Fruit fly (Drosophila melanogaster) whole organism, embryonic: ENCODE results near the gene Tomosyn.

Experiments used
- B-H1 ChIP-seq: fragments of 200-800 bp; sonication (Bioruptor generic); IDR thresholded peaks from 3 replicates; pipeline ENCODE4 v1.3.6; 2022; ENCODE audit warnings: missing biosample characterization, missing genetic modification characterization
- CG10147 ChIP-seq: fragments of 200-800 bp; sonication (Bioruptor generic); optimal IDR thresholded peaks from 2 replicates; lab custom pipeline; 2019; ENCODE audit warnings: missing biosample characterization, mild to moderate bottlenecking, missing genetic modification characterization, moderate library complexity
- CG1024 ChIP-seq: fragments of 200-800 bp; sonication (Bioruptor generic); IDR thresholded peaks from 2 replicates; pipeline ENCODE4 v1.3.6; 2022; ENCODE audit warnings: missing biosample characterization, missing genetic modification characterization
- CG10366 ChIP-seq: fragments of 200-800 bp; sonication (Bioruptor generic); IDR thresholded peaks from 2 replicates; pipeline ENCODE4 v1.3.6; 2022; ENCODE audit warnings: missing biosample characterization, missing genetic modification characterization
- CG10543 ChIP-seq: fragments of 200-800 bp; sonication (Bioruptor generic); optimal IDR thresholded peaks from 3 replicates; lab custom pipeline; 2017; ENCODE audit warnings: missing biosample characterization, mild to moderate bottlenecking, missing genetic modification characterization, moderate library complexity
- CG11456 ChIP-seq: fragments of 200-800 bp; sonication (Bioruptor generic); IDR thresholded peaks from 3 replicates; pipeline ENCODE4 v1.3.6; 2022; ENCODE audit warnings: missing biosample characterization, missing genetic modification characterization
- CG11560 ChIP-seq: fragments of 200-800 bp; sonication (Bioruptor generic); IDR thresholded peaks from 3 replicates; pipeline ENCODE4 v1.3.6; 2022; ENCODE audit warnings: missing biosample characterization, missing genetic modification characterization
- CG12391 ChIP-seq: fragments of 200-800 bp; sonication (Bioruptor generic); optimal IDR thresholded peaks from 3 replicates; lab custom pipeline; 2018; ENCODE audit warnings: missing biosample characterization, mild to moderate bottlenecking, missing genetic modification characterization, moderate library complexity
- CG15011 ChIP-seq: fragments of 200-800 bp; sonication (Bioruptor generic); optimal IDR thresholded peaks from 3 replicates; lab custom pipeline; 2018; ENCODE audit warnings: missing biosample characterization, mild to moderate bottlenecking, missing genetic modification characterization
- CG17328 ChIP-seq: fragments of 200-800 bp; sonication (Bioruptor generic); IDR thresholded peaks from 2 replicates; pipeline ENCODE4 v1.3.6; 2022; ENCODE audit warnings: missing biosample characterization, missing genetic modification characterization
- CG17385 ChIP-seq: fragments of 200-800 bp; sonication (Bioruptor generic); optimal IDR thresholded peaks from 3 replicates; lab custom pipeline; 2018; ENCODE audit warnings: missing biosample characterization, mild to moderate bottlenecking, missing genetic modification characterization
- CG17568 ChIP-seq: fragments of 200-800 bp; sonication (Bioruptor generic); optimal IDR thresholded peaks from 2 replicates; lab custom pipeline; 2018; ENCODE audit warnings: missing biosample characterization, mild to moderate bottlenecking, missing genetic modification characterization, moderate library complexity
- CG17612 ChIP-seq: fragments of 200-800 bp; sonication (Bioruptor generic); IDR thresholded peaks from 2 replicates; pipeline ENCODE4 v1.3.6; 2022; ENCODE audit warnings: missing biosample characterization, missing genetic modification characterization
- CG18011 ChIP-seq: fragments of 200-800 bp; sonication (Bioruptor generic); optimal IDR thresholded peaks from 2 replicates; lab custom pipeline; 2017; ENCODE audit warnings: missing biosample characterization, missing genetic modification characterization, mild to moderate bottlenecking, moderate library complexity, missing genotype
- CG30020 ChIP-seq: fragments of 200-800 bp; optimal IDR thresholded peaks from 2 replicates; lab custom pipeline; 2019; ENCODE audit warnings: missing biosample characterization, mild to moderate bottlenecking, missing genetic modification characterization, moderate library complexity
- CG31441 ChIP-seq: fragments of 200-800 bp; sonication (Bioruptor generic); IDR thresholded peaks from 2 replicates; pipeline ENCODE4 v1.3.6; 2022; ENCODE audit warnings: missing biosample characterization, missing genetic modification characterization
- CG33213 ChIP-seq: fragments of 200-800 bp; sonication (Bioruptor generic); optimal IDR thresholded peaks from 3 replicates; lab custom pipeline; 2016; ENCODE audit warnings: missing biosample characterization, missing genetic modification characterization
- CG7987 ChIP-seq: fragments of 200-800 bp; sonication (Bioruptor generic); optimal IDR thresholded peaks from 2 replicates; lab custom pipeline; 2018; ENCODE audit warnings: missing biosample characterization, mild to moderate bottlenecking, missing genetic modification characterization, moderate library complexity
- CG8924 ChIP-seq: fragments of 200-800 bp; optimal IDR thresholded peaks from 3 replicates; lab custom pipeline; 2019; ENCODE audit warnings: missing biosample characterization, mild to moderate bottlenecking, missing genetic modification characterization, moderate library complexity
- CG9876 ChIP-seq: fragments of 200-800 bp; sonication (Bioruptor generic); optimal IDR thresholded peaks from 2 replicates; lab custom pipeline; 2016; ENCODE audit warnings: missing biosample characterization, missing genetic modification characterization
- CHES-1-like ChIP-seq: fragments of 200-800 bp; sonication (Bioruptor generic); optimal IDR thresholded peaks from 2 replicates; lab custom pipeline; 2016; ENCODE audit warnings: missing biosample characterization, missing genetic modification characterization
- Deaf1 ChIP-seq: fragments of 200-800 bp; optimal IDR thresholded peaks from 3 replicates; lab custom pipeline; 2019; ENCODE audit warnings: missing biosample characterization, mild to moderate bottlenecking, missing genetic modification characterization, moderate library complexity
- Dip3 ChIP-seq: fragments of 200-800 bp; sonication (Bioruptor generic); optimal IDR thresholded peaks from 3 replicates; lab custom pipeline; 2016; ENCODE audit warnings: missing biosample characterization, missing genetic modification characterization
- Doc2 ChIP-seq: fragments of 200-800 bp; sonication (Bioruptor generic); IDR thresholded peaks from 2 replicates; pipeline ENCODE4 v1.3.6; 2022; ENCODE audit warnings: missing biosample characterization, missing genetic modification characterization
- Dref ChIP-seq: fragments of 200-800 bp; sonication (Bioruptor generic); IDR thresholded peaks from 2 replicates; pipeline ENCODE4 v1.3.6; 2022; ENCODE audit warnings: missing biosample characterization, missing genetic modification characterization
- Gsc ChIP-seq: fragments of 200-800 bp; sonication (Bioruptor generic); IDR thresholded peaks from 2 replicates; pipeline ENCODE4 v1.3.6; 2022; ENCODE audit warnings: missing biosample characterization, missing genetic modification characterization
- HLH3B ChIP-seq: fragments of 200-800 bp; sonication (Bioruptor generic); IDR thresholded peaks from 2 replicates; pipeline ENCODE4 v1.3.6; 2022; ENCODE audit warnings: missing biosample characterization, missing genetic modification characterization
- Opbp ChIP-seq: fragments of 200-800 bp; sonication (Bioruptor generic); IDR thresholded peaks from 3 replicates; pipeline ENCODE4 v1.3.6; 2022; ENCODE audit warnings: missing biosample characterization, missing genetic modification characterization; ENCODE audit not compliant: partially characterized antibody
- ab ChIP-seq: fragments of 200-800 bp; sonication (Bioruptor generic); optimal IDR thresholded peaks from 2 replicates; lab custom pipeline; 2016; ENCODE audit warnings: missing biosample characterization, missing genetic modification characterization
- ac ChIP-seq: fragments of 200-800 bp; sonication (Bioruptor generic); optimal IDR thresholded peaks from 3 replicates; lab custom pipeline; 2017; ENCODE audit warnings: missing biosample characterization, mild to moderate bottlenecking, missing genetic modification characterization
- ash1 ChIP-seq: fragments of 200-800 bp; sonication (Bioruptor generic); optimal IDR thresholded peaks from 2 replicates; lab custom pipeline; 2018; ENCODE audit warnings: missing biosample characterization, mild to moderate bottlenecking, missing genetic modification characterization
- bcd ChIP-seq: fragments of 200-800 bp; sonication (Bioruptor generic); optimal IDR thresholded peaks from 2 replicates; lab custom pipeline; 2017; ENCODE audit warnings: missing biosample characterization, mild to moderate bottlenecking, missing genetic modification characterization
- bowl ChIP-seq: fragments of 200-800 bp; sonication (Bioruptor generic); IDR thresholded peaks from 2 replicates; pipeline ENCODE4 v1.3.6; 2022; ENCODE audit warnings: missing biosample characterization, missing genetic modification characterization
- ci ChIP-seq: fragments of 200-800 bp; sonication (Bioruptor generic); IDR thresholded peaks from 3 replicates; pipeline ENCODE4 v1.3.6; 2022; ENCODE audit warnings: missing biosample characterization, missing genetic modification characterization
- crol ChIP-seq: fragments of 200-800 bp; sonication (Bioruptor generic); IDR thresholded peaks from 2 replicates; pipeline ENCODE4 v1.3.6; 2022; ENCODE audit warnings: missing biosample characterization, missing genetic modification characterization
- eve ChIP-seq, 2 experiments: fragments of >200 bp; optimal IDR thresholded peaks; 2 replicates each; lab custom pipeline; 2017; ENCODE audit warnings: missing biosample characterization in 2 of 2, missing genetic modification characterization in 2 of 2
- gsb ChIP-seq: fragments of 200-800 bp; sonication (Bioruptor generic); IDR thresholded peaks from 2 replicates; pipeline ENCODE4 v1.3.6; 2022; ENCODE audit warnings: missing biosample characterization, missing genetic modification characterization
- ind ChIP-seq: fragments of 200-800 bp; sonication (Bioruptor generic); optimal IDR thresholded peaks from 3 replicates; lab custom pipeline; 2016; ENCODE audit warnings: missing biosample characterization, missing genetic modification characterization
- insv ChIP-seq, 2 experiments: fragments of 200-800 bp; sonication (Bioruptor generic); optimal IDR thresholded peaks; 3 replicates each; lab custom pipeline; 2016 to 2018; ENCODE audit warnings: missing biosample characterization in 2 of 2, missing genetic modification characterization in 2 of 2
- jing ChIP-seq: fragments of 200-800 bp; sonication (Bioruptor generic); optimal IDR thresholded peaks from 2 replicates; lab custom pipeline; 2018; ENCODE audit warnings: missing biosample characterization, mild to moderate bottlenecking, missing genetic modification characterization
- kni ChIP-seq: fragments of 200-800 bp; sonication (Bioruptor generic); optimal IDR thresholded peaks from 3 replicates; lab custom pipeline; 2017; ENCODE audit warnings: mild to moderate bottlenecking, missing biosample characterization, missing genetic modification reagents, missing genetic modification characterization
- lilli ChIP-seq: fragments of 200-800 bp; sonication (Bioruptor generic); optimal IDR thresholded peaks from 3 replicates; lab custom pipeline; 2016; ENCODE audit warnings: missing biosample characterization, missing genetic modification characterization
- mam ChIP-seq: fragments of 200-800 bp; sonication (Bioruptor generic); optimal IDR thresholded peaks from 3 replicates; lab custom pipeline; 2016; ENCODE audit warnings: missing biosample characterization, missing genetic modification characterization
- nom ChIP-seq: fragments of 200-800 bp; sonication (Bioruptor generic); optimal IDR thresholded peaks from 2 replicates; lab custom pipeline; 2017; ENCODE audit warnings: missing biosample characterization, missing genetic modification characterization, mild to moderate bottlenecking, moderate library complexity, missing genetic modification reagents
- pfk ChIP-seq: fragments of 200-800 bp; sonication (Bioruptor generic); optimal IDR thresholded peaks from 2 replicates; lab custom pipeline; 2018; ENCODE audit warnings: missing biosample characterization, mild to moderate bottlenecking, missing genetic modification characterization, moderate library complexity
- phol ChIP-seq: fragments of 200-800 bp; sonication (Bioruptor generic); optimal IDR thresholded peaks from 3 replicates; lab custom pipeline; 2018; ENCODE audit warnings: missing biosample characterization, mild to moderate bottlenecking, missing genetic modification characterization, moderate library complexity
- scrt ChIP-seq: fragments of 200-800 bp; sonication (Bioruptor generic); optimal IDR thresholded peaks from 2 replicates; lab custom pipeline; 2018; ENCODE audit warnings: missing biosample characterization, mild to moderate bottlenecking, missing genetic modification characterization, moderate library complexity
- sima ChIP-seq: fragments of 200-800 bp; sonication (Bioruptor generic); optimal IDR thresholded peaks from 2 replicates; lab custom pipeline; 2016; ENCODE audit warnings: missing biosample characterization, missing genetic modification characterization
- sug ChIP-seq: fragments of 200-800 bp; optimal IDR thresholded peaks from 2 replicates; lab custom pipeline; 2019; ENCODE audit warnings: missing biosample characterization, mild to moderate bottlenecking, missing genetic modification characterization, moderate library complexity
- wek ChIP-seq: fragments of 200-800 bp; sonication (Bioruptor generic); optimal IDR thresholded peaks from 3 replicates; lab custom pipeline; 2018; ENCODE audit warnings: missing biosample characterization, mild to moderate bottlenecking, missing genetic modification characterization, moderate library complexity
- zfh2 ChIP-seq: fragments of 200-800 bp; sonication (Bioruptor generic); optimal IDR thresholded peaks from 2 replicates; lab custom pipeline; 2016; ENCODE audit warnings: missing biosample characterization, missing genetic modification characterization

Gene Tomosyn

dm6 chrX:12663464-12663938 is 32.1 kb downstream of the Tomosyn start (continued):
- TF ChIP-seq Opbp (GFP tag; lab: Robert Waterston, UW) (0 out of 3 replicates have a peak, but pooled peaks have one; percentile 17), CG10147 (GFP tag; lab: Kevin White, UChicago) (no peak), nom (GFP tag; lab: Kevin White, UChicago) (peak; percentile 78), sug (tag; lab: Kevin White, UChicago) (no peak), CG31441 (GFP tag; lab: Robert Waterston, UW) (no peak), jing (GFP tag; lab: Kevin White, UChicago) (no peak), CHES-1-like (GFP tag; lab: Kevin White, UChicago) (no peak), CG18011 (GFP tag; lab: Kevin White, UChicago) (no peak), CG12391 (tag; lab: Kevin White, UChicago) (no peak), bowl (GFP tag; lab: Robert Waterston, UW) (no peak), ind (no peak), gsb (GFP tag; lab: Robert Waterston, UW) (no peak), eve (GFP tag; optimal IDR thresholded peaks at IDR 0.05; lab: Kevin White, UChicago) (no peak), Doc2 (GFP tag; lab: Robert Waterston, UW) (no peak), scrt (GFP tag; lab: Kevin White, UChicago) (no peak), CG7987 (GFP tag; lab: Kevin White, UChicago) (no peak), CG17328 (no peak), wek (no peak), phol (peak; percentile 35), zfh2 (GFP tag; lab: Kevin White, UChicago) (no peak), CG17385 (peak; percentile 96), kni (peak; percentile 86), pfk (peak; percentile 11), HLH3B (GFP tag; lab: Robert Waterston, UW) (no peak), CG11560 (tag; lab: Robert Waterston, UW) (no peak), ac (GFP tag; lab: Kevin White, UChicago) (no peak), sima (no peak), CG8924 (tag; lab: Kevin White, UChicago) (peak; percentile 18), CG15011 (GFP tag; lab: Kevin White, UChicago) (no peak), bcd (no peak), Dip3 (no peak), lilli (no peak), Deaf1 (tag; lab: Kevin White, UChicago) (peak; percentile 60), CG17568 (GFP tag; lab: Kevin White, UChicago) (no peak), CG30020 (tag; lab: Kevin White, UChicago) (no peak), CG11456 (no peak), crol (GFP tag; lab: Robert Waterston, UW) (peak; percentile 79), CG33213 (no peak), CG10543 (peak; percentile 2), Dref (no peak), Gsc (GFP tag; lab: Robert Waterston, UW) (no peak), ab (no peak), ash1 (GFP tag; lab: Kevin White, UChicago) (no peak), CG17612 (GFP tag; lab: Robert Waterston, UW) (no peak), CG9876 (GFP tag; lab: Kevin White, UChicago) (no peak), CG10366 (GFP tag; lab: Robert Waterston, UW) (no peak), mam (GFP tag; lab: Kevin White, UChicago) (no peak), B-H1 (GFP tag; lab: Robert Waterston, UW) (no peak), insv (GFP tag; optimal IDR thresholded peaks at IDR 0.05; lab: Kevin White, UChicago) (peak in 1 of 2 experiments; percentile 9), ci (GFP tag; lab: Robert Waterston, UW) (no peak), CG1024 (GFP tag; lab: Robert Waterston, UW) (no peak)
